Worm (Caenorhabditis elegans) whole organism, L1 larva: ENCODE data around the gene W04H10.5.

Experiments used
- blmp-1 ChIP-seq: fragments of 150-350 bp; optimal IDR thresholded peaks from 2 replicates; lab custom pipeline; 2014; ENCODE audit warnings: missing biosample characterization, missing genetic modification characterization
- ces-1 ChIP-seq: fragments of 150-350 bp; optimal IDR thresholded peaks from 2 replicates; lab custom pipeline; 2014; ENCODE audit warnings: missing biosample characterization, missing genetic modification reagents, missing genetic modification characterization
- elt-3 ChIP-seq, 6 experiments: fragments of 150-350 bp in 1 of 6; sonication (generic microtip); optimal IDR thresholded peaks; 2 replicates each; lab custom pipeline; 2017 to 2018; ENCODE audit warnings: missing biosample characterization in 6 of 6, missing genetic modification characterization in 6 of 6, inconsistent platforms in 1 of 6
- jun-1 ChIP-seq: fragments of 150-350 bp; optimal IDR thresholded peaks from 2 replicates; lab custom pipeline; 2014; ENCODE audit warnings: missing biosample characterization, missing genetic modification reagents, missing genetic modification characterization
- mep-1 ChIP-seq: fragments of 150-350 bp; optimal IDR thresholded peaks from 2 replicates; lab custom pipeline; 2014; ENCODE audit warnings: missing biosample characterization, missing genetic modification characterization
- nhr-77 ChIP-seq: fragments of 150-350 bp; optimal IDR thresholded peaks from 2 replicates; lab custom pipeline; 2014; ENCODE audit warnings: missing biosample characterization, missing genetic modification characterization
- ztf-11 ChIP-seq, 2 experiments: sonication (generic microtip); optimal IDR thresholded peaks; 2 replicates each; lab custom pipeline; 2016 to 2017; ENCODE audit warnings: missing genetic modification characterization in 2 of 2, missing biosample characterization in 1 of 2, missing compliant biosample characterization in 1 of 2

ce11 chrII:584321-584848 is 21.7 kb upstream of the W04H10.5 start, which contains the start of the genes W08F4.12 and W08F4.13:
- TF ChIP-seq nhr-77 (tag; lab: Kevin White, UChicago) (no peak), blmp-1 (no peak), mep-1 (tag; lab: Kevin White, UChicago) (no peak), elt-3 (tag; optimal IDR thresholded peaks at IDR 0.05; lab: Kevin White, UChicago) (no peak), ztf-11 (tag; optimal IDR thresholded peaks at IDR 0.05; lab: Kevin White, UChicago) (no peak), jun-1 (tag; lab: Kevin White, UChicago) (no peak), ces-1 (GFP tag; lab: Kevin White, UChicago) (no peak)
